Worm (Caenorhabditis elegans) whole organism, L1 larva: ENCODE data around the gene srt-35.

Experiments used
- egl-27 ChIP-seq, 2 experiments: fragments of 150-350 bp in 1 of 2; sonication (generic microtip); optimal IDR thresholded peaks; 3 replicates each; lab custom pipeline; 2017 to 2018; ENCODE audit warnings: missing biosample characterization in 2 of 2, missing genetic modification characterization in 2 of 2, missing genetic modification reagents in 2 of 2
- mef-2 ChIP-seq: fragments of 150-350 bp; optimal IDR thresholded peaks from 2 replicates; lab custom pipeline; 2014; ENCODE audit warnings: missing biosample characterization, missing genetic modification characterization
- mep-1 ChIP-seq: fragments of 150-350 bp; optimal IDR thresholded peaks from 2 replicates; lab custom pipeline; 2014; ENCODE audit warnings: missing biosample characterization, missing genetic modification characterization
- skn-1 ChIP-seq: fragments of 150-350 bp; optimal IDR thresholded peaks from 2 replicates; lab custom pipeline; 2014; ENCODE audit warnings: missing biosample characterization, missing genetic modification characterization
- snu-23 ChIP-seq: sonication (generic microtip); optimal IDR thresholded peaks from 2 replicates; lab custom pipeline; 2016; ENCODE audit warnings: missing genetic modification characterization, missing compliant biosample characterization
- unc-86 ChIP-seq: sonication (generic microtip); optimal IDR thresholded peaks from 2 replicates; lab custom pipeline; 2016; ENCODE audit warnings: missing genetic modification characterization, missing compliant biosample characterization
- vab-15 ChIP-seq: sonication (generic microtip); optimal IDR thresholded peaks from 2 replicates; lab custom pipeline; 2017; ENCODE audit warnings: missing genotype, mild to moderate bottlenecking, missing genetic modification characterization, missing compliant biosample characterization

ce11 chrV:4295920-4296319, 31.5 kb upstream of the srt-35 start, which contains the start of gene F47D2.11:
- TF ChIP-seq unc-86 (tag; lab: Kevin White, UChicago) (no peak), egl-27 (tag; optimal IDR thresholded peaks at IDR 0.05; lab: Kevin White, UChicago) (no peak), mef-2 (tag; lab: Kevin White, UChicago) (no peak), skn-1 (tag; lab: Kevin White, UChicago) (no peak), mep-1 (tag; lab: Kevin White, UChicago) (no peak), vab-15 (tag; lab: Kevin White, UChicago) (no peak), snu-23 (GFP tag; lab: Kevin White, UChicago) (no peak)
